Fruit fly (Drosophila melanogaster) whole organism, pupa: ENCODE measurements around the gene slx1.

Experiments
- CG13204 ChIP-seq: fragments of 200-800 bp; sonication (Bioruptor generic); optimal IDR thresholded peaks from 2 replicates; lab custom pipeline; 2018; ENCODE audit warnings: missing biosample characterization, mild to moderate bottlenecking, missing genetic modification characterization, moderate library complexity
- CG32121 ChIP-seq: fragments of 200-800 bp; sonication (Bioruptor generic); IDR thresholded peaks from 2 replicates; pipeline ENCODE4 v1.3.6; 2022; ENCODE audit warnings: missing biosample characterization, missing genetic modification characterization
- CG34367 ChIP-seq: fragments of 200-800 bp; sonication (Bioruptor generic); optimal IDR thresholded peaks from 2 replicates; lab custom pipeline; 2018; ENCODE audit warnings: missing biosample characterization, mild to moderate bottlenecking, missing genetic modification characterization
- CG9948 ChIP-seq: fragments of 200-800 bp; sonication (Bioruptor generic); optimal IDR thresholded peaks from 2 replicates; lab custom pipeline; 2018; ENCODE audit warnings: missing biosample characterization, mild to moderate bottlenecking, missing genetic modification characterization, moderate library complexity
- EcR ChIP-seq: fragments of 200-800 bp; sonication (Bioruptor generic); optimal IDR thresholded peaks from 3 replicates; lab custom pipeline; 2019; ENCODE audit warnings: missing biosample characterization, missing genetic modification characterization, mild to moderate bottlenecking, moderate library complexity, missing genetic modification reagents
- Snoo ChIP-seq: fragments of 200-800 bp; sonication (Bioruptor generic); optimal IDR thresholded peaks from 3 replicates; lab custom pipeline; 2017; ENCODE audit warnings: missing biosample characterization, mild to moderate bottlenecking, missing genetic modification characterization, inconsistent platforms
- fd96Ca ChIP-seq: fragments of 200-800 bp; sonication (Bioruptor generic); IDR thresholded peaks from 3 replicates; pipeline ENCODE4 v1.3.6; 2022; ENCODE audit warnings: missing biosample characterization, missing genetic modification characterization
- gl ChIP-seq: fragments of 200-800 bp; sonication (Bioruptor generic); optimal IDR thresholded peaks from 2 replicates; lab custom pipeline; 2018; ENCODE audit warnings: missing biosample characterization, mild to moderate bottlenecking, missing genetic modification characterization
- rn ChIP-seq: fragments of 200-800 bp; sonication (Bioruptor generic); IDR thresholded peaks from 2 replicates; pipeline ENCODE4 v1.3.6; 2022; ENCODE audit warnings: missing biosample characterization, missing genetic modification characterization

- TF ChIP-seq EcR, result peak; percentile 37
- TF ChIP-seq CG34367, result no peak
- no peak for TF ChIP-seq CG13204 (GFP tag; lab: Kevin White, UChicago)
- TF ChIP-seq Snoo (tag; lab: Kevin White, UChicago), result no peak
- TF ChIP-seq CG9948, result no peak
- TF ChIP-seq CG32121, result no peak
- TF ChIP-seq fd96Ca (GFP tag; lab: Robert Waterston, UW), result no peak
- TF ChIP-seq gl (tag; lab: Kevin White, UChicago), result no peak
- no peak for TF ChIP-seq rn (GFP tag; lab: Robert Waterston, UW)
These were observed 13.0 kb downstream of the slx1 start, which contains the start of gene spartin for dm6 chr3R:4654557-4655273.
